Fruit fly (Drosophila melanogaster): ENCODE data around the gene Bin1.

Gene Bin1

dm6 chr3R:16235941-16236712 lies 46.8 kb upstream of the Bin1 start (continued):
- TF ChIP-seq nau (GFP tag; optimal IDR thresholded peaks at IDR 0.05): no peak
- peak; percentile 97 for TF ChIP-seq CG13775 (GFP tag; optimal IDR thresholded peaks at IDR 0.05)
- TF ChIP-seq CG14860 (GFP tag; IDR thresholded peaks at IDR 0.05; ENCODE audit: partially characterized antibody): no peak
- peak; percentile 37 for TF ChIP-seq CG4282 (GFP tag; optimal IDR thresholded peaks at IDR 0.05)
- TF ChIP-seq cato (GFP tag; optimal IDR thresholded peaks at IDR 0.05; ENCODE audit: borderline replicate concordance): peak; percentile 73
- no peak for TF ChIP-seq Trl (optimal IDR thresholded peaks at IDR 0.05)
- TF ChIP-seq Trl (GFP tag; optimal IDR thresholded peaks at IDR 0.05): no peak
- TF ChIP-seq lov (optimal IDR thresholded peaks at IDR 0.05): no peak
- TF ChIP-seq lov (GFP tag; IDR thresholded peaks at IDR 0.05): no peak
- no peak for TF ChIP-seq fd102C (GFP tag; optimal IDR thresholded peaks at IDR 0.05)
- no peak for TF ChIP-seq chm (GFP tag; IDR thresholded peaks at IDR 0.05)
- no peak for TF ChIP-seq CG7372 (GFP tag; IDR thresholded peaks at IDR 0.05)
- no peak for TF ChIP-seq CG10543 (GFP tag; optimal IDR thresholded peaks at IDR 0.05)
- no peak for TF ChIP-seq sr (GFP tag; IDR thresholded peaks at IDR 0.05)
- peak; percentile 26 for TF ChIP-seq CG15479 (GFP tag; optimal IDR thresholded peaks at IDR 0.05)
- TF ChIP-seq tll (GFP tag; optimal IDR thresholded peaks at IDR 0.05): peak in 1 of 2 experiments; percentile 26
- no peak for TF ChIP-seq CG13287 (GFP tag; IDR thresholded peaks at IDR 0.05; ENCODE audit: partially characterized antibody)
- peak; percentile 99 for TF ChIP-seq CG7556 (GFP tag; optimal IDR thresholded peaks at IDR 0.05)
- no peak for TF ChIP-seq dan (GFP tag; IDR thresholded peaks at IDR 0.05)
- TF ChIP-seq stc (GFP tag; IDR thresholded peaks at IDR 0.05): no peak
- no peak for TF ChIP-seq HLH3B (GFP tag; IDR thresholded peaks at IDR 0.05)
- no peak for TF ChIP-seq CG14014 (GFP tag; IDR thresholded peaks at IDR 0.05)
- peak; percentile 81 for TF ChIP-seq pfk (GFP tag; optimal IDR thresholded peaks at IDR 0.05)
- peak; percentile 75 for TF ChIP-seq Blimp-1 (GFP tag; optimal IDR thresholded peaks at IDR 0.05)
- no peak for TF ChIP-seq CG11696 (GFP tag; IDR thresholded peaks at IDR 0.05)
- TF ChIP-seq Myb (GFP tag; optimal IDR thresholded peaks at IDR 0.05): peak; percentile 65
- no peak for TF ChIP-seq knrl (GFP tag; IDR thresholded peaks at IDR 0.05; ENCODE audit: partially characterized antibody)
- TF ChIP-seq gt (GFP tag; IDR thresholded peaks at IDR 0.05): no peak
- no peak for TF ChIP-seq aop (GFP tag; IDR thresholded peaks at IDR 0.05)
- TF ChIP-seq esg (GFP tag; conservative IDR thresholded peaks at IDR 0.05): no peak
- TF ChIP-seq Stat92E (GFP tag; optimal IDR thresholded peaks at IDR 0.05): peak in 1 of 3 experiments; percentile 65
- TF ChIP-seq ato (GFP tag; IDR thresholded peaks at IDR 0.05; ENCODE audit: partially characterized antibody): no peak
- peak; percentile 36 for TF ChIP-seq CG31388 (GFP tag; optimal IDR thresholded peaks at IDR 0.05)
- TF ChIP-seq Camta (GFP tag; optimal IDR thresholded peaks at IDR 0.05): peak; percentile 37
- TF ChIP-seq nerfin-2 (GFP tag; IDR thresholded peaks at IDR 0.05; ENCODE audit: partially characterized antibody): no peak
- TF ChIP-seq exex (tag; optimal IDR thresholded peaks at IDR 0.05): no peak
- TF ChIP-seq Doc3 (GFP tag; IDR thresholded peaks at IDR 0.05; ENCODE audit: partially characterized antibody): no peak
- TF ChIP-seq E2f1 (GFP tag; IDR thresholded peaks at IDR 0.05): no peak
- peak; percentile 79 for TF ChIP-seq Fer1 (GFP tag; optimal IDR thresholded peaks at IDR 0.05)
- peak; percentile 90 for TF ChIP-seq org-1 (GFP tag; optimal IDR thresholded peaks at IDR 0.05)
- TF ChIP-seq Oli (tag; optimal IDR thresholded peaks at IDR 0.05): peak; percentile 97
- peak; percentile 26 for TF ChIP-seq NC2α (GFP tag; optimal IDR thresholded peaks at IDR 0.05)
- TF ChIP-seq ham (GFP tag; IDR thresholded peaks at IDR 0.05): no peak
- TF ChIP-seq PHDP (tag; optimal IDR thresholded peaks at IDR 0.05): peak; percentile 90
- no peak for TF ChIP-seq Awh (GFP tag; IDR thresholded peaks at IDR 0.05)
- TF ChIP-seq CG6175 (GFP tag; IDR thresholded peaks at IDR 0.05): no peak
- TF ChIP-seq CG11398 (GFP tag; optimal IDR thresholded peaks at IDR 0.05): peak; percentile 30
- TF ChIP-seq Chrac-16 (GFP tag; optimal IDR thresholded peaks at IDR 0.05): peak; percentile 80
- peak; percentile 49 for TF ChIP-seq jumu (GFP tag; optimal IDR thresholded peaks at IDR 0.05)
